Fruit fly (Drosophila melanogaster) whole organism, prepupa: Measurements from ENCODE around the gene FASN2.

Experiments
- Blimp-1 ChIP-seq: fragments of 200-800 bp; sonication (Bioruptor generic); optimal IDR thresholded peaks from 3 replicates; lab custom pipeline; 2017; ENCODE audit warnings: missing biosample characterization, missing genetic modification characterization, mild to moderate bottlenecking, moderate library complexity, missing genetic modification reagents
- CG11762 ChIP-seq: fragments of 200-800 bp; sonication (Bioruptor generic); optimal IDR thresholded peaks from 3 replicates; lab custom pipeline; 2016; ENCODE audit warnings: missing biosample characterization, missing genetic modification characterization; ENCODE audit not compliant: insufficient read depth
- CG3032 ChIP-seq: fragments of 200-800 bp; optimal IDR thresholded peaks from 2 replicates; lab custom pipeline; 2019; ENCODE audit warnings: missing biosample characterization, mild to moderate bottlenecking, missing genetic modification characterization, moderate library complexity
- Eip78C ChIP-seq: fragments of 200-800 bp; sonication (Bioruptor generic); peaks from one replicate; lab custom pipeline; 2016; ENCODE audit warnings: missing biosample characterization, missing genetic modification characterization
- Eip93F ChIP-seq: fragments of 200-800 bp; sonication (Bioruptor generic); optimal IDR thresholded peaks from 2 replicates; lab custom pipeline; 2016; ENCODE audit warnings: missing biosample characterization, mild to moderate bottlenecking, missing genetic modification characterization
- Ets21C ChIP-seq: fragments of 200-800 bp; sonication (Bioruptor generic); optimal IDR thresholded peaks from 3 replicates; lab custom pipeline; 2016; ENCODE audit warnings: missing biosample characterization, missing genetic modification characterization
- Gug ChIP-seq: fragments of 200-800 bp; sonication (Bioruptor generic); IDR thresholded peaks from 2 replicates; pipeline ENCODE4 v1.3.6; 2022; ENCODE audit warnings: missing biosample characterization, missing genetic modification characterization
- Hr38 ChIP-seq: sonication (Bioruptor generic); optimal IDR thresholded peaks from 2 replicates; lab custom pipeline; 2016; ENCODE audit warnings: missing biosample characterization, missing genetic modification characterization
- Hr4 ChIP-seq: fragments of 200-800 bp; sonication (Bioruptor generic); optimal IDR thresholded peaks from 3 replicates; lab custom pipeline; 2016; ENCODE audit warnings: missing biosample characterization, missing genetic modification characterization
- Sox102F ChIP-seq: fragments of 200-800 bp; sonication (Bioruptor generic); optimal IDR thresholded peaks from 2 replicates; lab custom pipeline; 2016; ENCODE audit warnings: missing biosample characterization, mild to moderate bottlenecking, missing genetic modification characterization
- dsx ChIP-seq: fragments of 200-800 bp; optimal IDR thresholded peaks from 3 replicates; lab custom pipeline; 2019; ENCODE audit warnings: missing biosample characterization, mild to moderate bottlenecking, missing genetic modification characterization, moderate library complexity; ENCODE audit not compliant: poor library complexity, severe bottlenecking
- fkh ChIP-seq: fragments of 200-800 bp; sonication (Bioruptor generic); optimal IDR thresholded peaks from 3 replicates; lab custom pipeline; 2017; ENCODE audit warnings: missing biosample characterization, mild to moderate bottlenecking, missing genetic modification characterization, moderate library complexity
- topi ChIP-seq: fragments of 200-800 bp; sonication (Bioruptor generic); optimal IDR thresholded peaks from 3 replicates; lab custom pipeline; 2016; ENCODE audit warnings: missing biosample characterization, missing genetic modification characterization

dm6 chr2L:3086290-3086876, 42.6 kb downstream of the FASN2 start:
- TF ChIP-seq Blimp-1 (GFP tag; lab: Kevin White, UChicago) (no peak), Eip78C (GFP tag; lab: Kevin White, UChicago) (peak; percentile 89), CG11762 (GFP tag; lab: Kevin White, UChicago) (no peak), Gug (GFP tag; lab: Robert Waterston, UW) (peak; percentile 59), Sox102F (GFP tag; lab: Kevin White, UChicago) (peak; percentile 19), Hr38 (no peak), Eip93F (GFP tag; lab: Kevin White, UChicago) (no peak), Ets21C (GFP tag; lab: Kevin White, UChicago) (peak; percentile 4), fkh (GFP tag; lab: Kevin White, UChicago) (peak; percentile 3), CG3032 (tag; lab: Kevin White, UChicago) (peak; percentile 36), Hr4 (GFP tag; lab: Kevin White, UChicago) (peak; percentile 80), dsx (GFP tag; lab: Kevin White, UChicago) (no peak), topi (GFP tag; lab: Kevin White, UChicago) (peak; percentile 45)
